Fruit fly (Drosophila melanogaster) whole organism, wandering third instar larva: ENCODE measurements around the gene CG34026.

ENCODE experiments used
- Abd-B ChIP-seq: fragments of >200 bp; optimal IDR thresholded peaks from 2 replicates; lab custom pipeline; 2017; ENCODE audit warnings: missing biosample characterization, missing genetic modification characterization
- CG32264 ChIP-seq: fragments of 200-800 bp; sonication (Bioruptor generic); optimal IDR thresholded peaks from 2 replicates; lab custom pipeline; 2016; ENCODE audit warnings: missing biosample characterization, missing genetic modification characterization
- CG9705 ChIP-seq: fragments of 200-800 bp; sonication (Bioruptor generic); optimal IDR thresholded peaks from 2 replicates; lab custom pipeline; 2018; ENCODE audit warnings: missing biosample characterization, mild to moderate bottlenecking, missing genetic modification characterization
- CrebA ChIP-seq: fragments of 200-800 bp; sonication (Bioruptor generic); optimal IDR thresholded peaks from 2 replicates; lab custom pipeline; 2016; ENCODE audit warnings: missing biosample characterization, mild to moderate bottlenecking, missing genetic modification characterization, borderline replicate concordance
- Dfd ChIP-seq: fragments of >200 bp; optimal IDR thresholded peaks from 2 replicates; lab custom pipeline; 2017; ENCODE audit warnings: missing biosample characterization, missing genetic modification characterization
- Dif ChIP-seq: fragments of 200-275, 200-300 bp; sonication (Bioruptor generic); optimal IDR thresholded peaks from 2 replicates; lab custom pipeline; 2018; ENCODE audit warnings: missing biosample characterization, missing genetic modification characterization; ENCODE audit not compliant: partially characterized antibody
- GATAd ChIP-seq: sonication (Bioruptor generic); optimal IDR thresholded peaks from 2 replicates; lab custom pipeline; 2016; ENCODE audit warnings: missing biosample characterization, missing genetic modification characterization
- HLH106 ChIP-seq: fragments of 200-800 bp; optimal IDR thresholded peaks from 3 replicates; lab custom pipeline; 2019; ENCODE audit warnings: missing biosample characterization, mild to moderate bottlenecking, missing genetic modification characterization, moderate library complexity
- Hnf4 ChIP-seq: fragments of 200-800 bp; sonication (Bioruptor generic); optimal IDR thresholded peaks from 2 replicates; lab custom pipeline; 2016; ENCODE audit warnings: missing biosample characterization, mild to moderate bottlenecking, missing genetic modification characterization
- Hr78 ChIP-seq: fragments of >200 bp; optimal IDR thresholded peaks from 2 replicates; lab custom pipeline; 2017; ENCODE audit warnings: missing biosample characterization, missing genetic modification characterization
- Hr83 ChIP-seq: fragments of 200-300 bp; sonication (Bioruptor generic); optimal IDR thresholded peaks from 2 replicates; lab custom pipeline; 2016; ENCODE audit warnings: missing biosample characterization, mild to moderate bottlenecking, missing genetic modification characterization, moderate library complexity; ENCODE audit not compliant: poor library complexity, severe bottlenecking
- Jra ChIP-seq: sonication (Bioruptor generic); optimal IDR thresholded peaks from 2 replicates; lab custom pipeline; 2016; ENCODE audit warnings: missing biosample characterization, missing genetic modification characterization
- Mio ChIP-seq: sonication (Bioruptor generic); optimal IDR thresholded peaks from 2 replicates; lab custom pipeline; 2016; ENCODE audit warnings: missing biosample characterization, missing genetic modification characterization
- Myc ChIP-seq: fragments of >200 bp; optimal IDR thresholded peaks from 2 replicates; lab custom pipeline; 2017
- N ChIP-seq: fragments of >200 bp; optimal IDR thresholded peaks from 2 replicates; lab custom pipeline; 2018; ENCODE audit warnings: missing biosample characterization, missing external identifiers, missing genetic modification characterization
- OdsH ChIP-seq: fragments of 200-800 bp; sonication (Bioruptor generic); optimal IDR thresholded peaks from 2 replicates; lab custom pipeline; 2016; ENCODE audit warnings: missing biosample characterization, mild to moderate bottlenecking, missing genetic modification characterization
- Rel ChIP-seq, 2 experiments: fragments of 200-800 bp; sonication (Bioruptor generic) in 1 of 2; optimal IDR thresholded peaks; 2 replicates in 1 of 2; 3 replicates in 1 of 2; lab custom pipeline; 2016 to 2019; ENCODE audit warnings: mild to moderate bottlenecking in 2 of 2, missing biosample characterization in 2 of 2, missing genetic modification characterization in 2 of 2, moderate library complexity in 1 of 2
- Sp1 ChIP-seq: fragments of 200-800 bp; sonication (Bioruptor generic); optimal IDR thresholded peaks from 3 replicates; lab custom pipeline; 2019; ENCODE audit warnings: missing biosample characterization, mild to moderate bottlenecking, missing genetic modification characterization, moderate library complexity
- br ChIP-seq: fragments of 200-800 bp; sonication (Bioruptor generic); optimal IDR thresholded peaks from 2 replicates; lab custom pipeline; 2016; ENCODE audit warnings: missing biosample characterization, missing genetic modification characterization
- brk ChIP-seq: fragments of 200-800 bp; sonication (Bioruptor generic); optimal IDR thresholded peaks from 2 replicates; lab custom pipeline; 2016; ENCODE audit warnings: missing biosample characterization, mild to moderate bottlenecking, missing genetic modification characterization
- dl ChIP-seq, 2 experiments: fragments of 175-275, 200-275 bp in 1 of 2; fragments of 200-275 bp in 1 of 2; sonication (Bioruptor generic); optimal IDR thresholded peaks; lab custom pipeline; 2018; ENCODE audit warnings: mild to moderate bottlenecking in 2 of 2, missing biosample characterization in 2 of 2, missing genetic modification characterization in 2 of 2, moderate library complexity in 2 of 2; ENCODE audit not compliant: partially characterized antibody in 2 of 2, insufficient read depth in 1 of 2
- dmrt93B ChIP-seq: fragments of 200-800 bp; sonication (Bioruptor generic); optimal IDR thresholded peaks from 2 replicates; lab custom pipeline; 2018; ENCODE audit warnings: missing biosample characterization, mild to moderate bottlenecking, missing genetic modification characterization
- ey ChIP-seq: fragments of 200-800 bp; sonication (Bioruptor generic); optimal IDR thresholded peaks from 2 replicates; lab custom pipeline; 2016; ENCODE audit warnings: missing biosample characterization, missing genetic modification characterization
- foxo ChIP-seq, 2 experiments: fragments of 200-800 bp; sonication (Bioruptor generic); optimal IDR thresholded peaks; 2 replicates in 1 of 2; 3 replicates in 1 of 2; lab custom pipeline; 2016 to 2017; ENCODE audit warnings: missing biosample characterization in 2 of 2, missing genetic modification characterization in 2 of 2
- fru ChIP-seq: fragments of 200-800 bp; sonication (Bioruptor generic); optimal IDR thresholded peaks from 3 replicates; lab custom pipeline; 2016; ENCODE audit warnings: missing biosample characterization, mild to moderate bottlenecking, missing genetic modification characterization
- h ChIP-seq: fragments of 200-800 bp; sonication (Bioruptor generic); optimal IDR thresholded peaks from 3 replicates; lab custom pipeline; 2016; ENCODE audit warnings: missing biosample characterization, mild to moderate bottlenecking, missing genetic modification characterization
- lola ChIP-seq: fragments of >200 bp; optimal IDR thresholded peaks from 2 replicates; lab custom pipeline; 2017; ENCODE audit warnings: missing biosample characterization, missing genetic modification characterization
- psq ChIP-seq: fragments of 200-800 bp; sonication (Bioruptor generic); optimal IDR thresholded peaks from 3 replicates; lab custom pipeline; 2017; ENCODE audit warnings: missing biosample characterization, mild to moderate bottlenecking, missing genetic modification characterization, moderate library complexity
- rgr ChIP-seq: fragments of 200-800 bp; sonication (Bioruptor generic); optimal IDR thresholded peaks from 3 replicates; lab custom pipeline; 2016; ENCODE audit warnings: missing biosample characterization, mild to moderate bottlenecking, missing genetic modification characterization
- sage ChIP-seq: fragments of 200-800 bp; sonication (Bioruptor generic); optimal IDR thresholded peaks from 2 replicates; lab custom pipeline; 2016; ENCODE audit warnings: missing biosample characterization, mild to moderate bottlenecking, missing genetic modification characterization
- sv ChIP-seq: fragments of 200-800 bp; sonication (Bioruptor generic); optimal IDR thresholded peaks from 3 replicates; lab custom pipeline; 2016; ENCODE audit warnings: missing biosample characterization, missing genetic modification characterization
- tai ChIP-seq: sonication (Bioruptor generic); optimal IDR thresholded peaks from 2 replicates; lab custom pipeline; 2016; ENCODE audit warnings: missing biosample characterization, missing genetic modification characterization
- usp ChIP-seq: fragments of >200 bp; optimal IDR thresholded peaks from 2 replicates; lab custom pipeline; 2017; ENCODE audit warnings: missing biosample characterization, missing genetic modification characterization
- woc ChIP-seq: sonication (Bioruptor generic); optimal IDR thresholded peaks from 2 replicates; lab custom pipeline; 2016; ENCODE audit warnings: missing biosample characterization, mild to moderate bottlenecking, missing genetic modification characterization

Gene CG34026

DNA sequence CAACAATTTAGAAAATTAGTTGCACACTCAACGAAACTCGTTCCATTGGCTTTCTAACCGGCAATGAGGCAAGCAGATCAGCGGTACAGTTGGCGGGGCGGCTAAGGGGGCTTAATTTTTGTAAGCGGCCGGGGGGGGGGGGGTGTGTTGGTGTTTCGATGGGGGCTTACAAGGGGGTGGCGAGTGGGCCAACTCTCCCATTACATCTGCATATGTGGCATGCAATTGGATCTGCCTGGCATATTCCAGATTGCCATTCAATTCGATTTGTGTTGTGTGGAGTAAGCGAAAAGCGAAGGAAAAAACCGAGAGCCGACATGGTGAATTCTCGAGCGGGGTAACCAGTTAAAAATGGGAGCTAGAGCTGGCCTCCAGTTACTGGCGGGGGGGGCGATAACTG lies 35.4 kb upstream of the CG34026 start:
- TF ChIP-seq Jra (GFP tag; lab: Kevin White, UChicago) (no peak), Mio (GFP tag; lab: Kevin White, UChicago) (no peak), CG9705 (GFP tag; lab: Kevin White, UChicago) (no peak), N (no peak), Abd-B (GFP tag; lab: Kevin White, UChicago) (no peak), OdsH (no peak), br (GFP tag; lab: Kevin White, UChicago) (no peak), Rel (GFP tag; optimal IDR thresholded peaks at IDR 0.05; lab: Kevin White, UChicago) (no peak), Rel (tag; optimal IDR thresholded peaks at IDR 0.05; lab: Kevin White, UChicago) (no peak), woc (GFP tag; lab: Kevin White, UChicago) (no peak), tai (GFP tag; lab: Kevin White, UChicago) (no peak), GATAd (GFP tag; lab: Kevin White, UChicago) (no peak), Myc (lab: Kevin White, UChicago) (no peak), usp (GFP tag; lab: Kevin White, UChicago) (no peak), rgr (no peak), Dif (GFP tag; lab: Kevin White, UChicago) (no peak), CG32264 (GFP tag; lab: Kevin White, UChicago) (no peak), ey (no peak), Sp1 (no peak)
- TF ChIP-seq, all 38 proteins: peak for 0

DNA sequence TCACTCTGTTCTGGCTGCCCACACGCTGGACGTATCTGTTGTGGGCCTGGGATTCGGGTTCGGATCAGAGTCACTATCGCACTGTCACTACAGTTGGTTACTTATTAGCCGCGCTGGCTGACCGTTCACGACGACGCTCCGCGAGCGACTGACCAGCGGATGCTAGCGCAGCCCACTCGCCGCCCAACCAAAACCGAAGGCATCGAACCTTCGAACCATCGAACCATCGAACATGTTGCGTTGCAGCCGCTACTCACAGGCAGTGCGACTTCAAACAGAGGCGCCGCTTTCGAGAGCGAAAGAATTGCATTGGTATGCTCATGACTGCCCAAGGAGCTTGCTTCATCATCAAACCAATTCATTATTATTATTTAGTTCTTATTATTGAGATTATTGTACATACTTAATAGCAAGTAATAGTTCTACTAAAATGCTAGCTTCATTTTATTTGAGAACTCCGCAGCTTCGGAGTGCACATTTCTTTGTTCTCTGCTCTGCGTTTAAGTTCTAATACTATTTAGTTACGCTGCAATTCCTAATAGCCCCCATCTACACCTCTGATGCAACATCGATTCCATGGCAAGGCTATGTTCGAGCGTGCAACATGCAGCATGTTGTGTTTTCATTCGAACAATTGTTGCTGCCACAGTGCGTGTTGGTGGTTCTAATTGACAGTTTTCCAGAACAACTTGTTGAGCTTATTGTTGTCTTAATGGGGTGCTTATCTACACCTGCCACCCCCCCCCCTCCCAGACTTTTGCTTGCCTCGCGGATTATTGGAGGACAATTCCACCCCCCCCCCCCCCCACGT lies 33.4 kb upstream of the CG34026 start, which contains the start of gene mgl:
Gene mgl (minus strand): TSS at position 136 of the 811 bp plus-strand sequence.
- TF ChIP-seq woc (GFP tag; lab: Kevin White, UChicago) (peak; percentile 67), br (GFP tag; lab: Kevin White, UChicago) (peak; percentile 77), fru (GFP tag; lab: Kevin White, UChicago) (peak; percentile 89), brk (GFP tag; lab: Kevin White, UChicago) (peak; percentile 52), ey (peak; percentile 85), Rel (GFP tag; optimal IDR thresholded peaks at IDR 0.05; lab: Kevin White, UChicago) (no peak), Rel (tag; optimal IDR thresholded peaks at IDR 0.05; lab: Kevin White, UChicago) (no peak), h (GFP tag; lab: Kevin White, UChicago) (peak; percentile 86), sv (GFP tag; lab: Kevin White, UChicago) (peak; percentile 78), sage (GFP tag; lab: Kevin White, UChicago) (peak; percentile 80), dmrt93B (GFP tag; lab: Kevin White, UChicago) (peak; percentile 83), Hr78 (GFP tag; lab: Kevin White, UChicago) (no peak), lola (GFP tag; lab: Kevin White, UChicago) (no peak), usp (GFP tag; lab: Kevin White, UChicago) (no peak), HLH106 (tag; lab: Kevin White, UChicago) (peak; percentile 76), N (no peak), Dfd (GFP tag; lab: Kevin White, UChicago) (no peak), psq (GFP tag; lab: Kevin White, UChicago) (peak; percentile 83), Jra (GFP tag; lab: Kevin White, UChicago) (no peak), Hnf4 (GFP tag; lab: Kevin White, UChicago) (peak; percentile 60), rgr (peak; percentile 79), Myc (lab: Kevin White, UChicago) (no peak), CG32264 (GFP tag; lab: Kevin White, UChicago) (peak; percentile 6), GATAd (GFP tag; lab: Kevin White, UChicago) (no peak), foxo (GFP tag; optimal IDR thresholded peaks at IDR 0.05; lab: Kevin White, UChicago) (peak in 1 of 2 experiments; percentile 89), dl (GFP tag; optimal IDR thresholded peaks at IDR 0.05; lab: Kevin White, UChicago; ENCODE audit: insufficient read depth in 1 of 2, partially characterized antibody in 2 of 2) (peak in 1 of 2 experiments; percentile 17), Sp1 (peak; percentile 77), CrebA (GFP tag; lab: Kevin White, UChicago) (peak; percentile 34), Dif (GFP tag; lab: Kevin White, UChicago) (peak; percentile 25), OdsH (peak; percentile 87), Abd-B (GFP tag; lab: Kevin White, UChicago) (no peak)

DNA sequence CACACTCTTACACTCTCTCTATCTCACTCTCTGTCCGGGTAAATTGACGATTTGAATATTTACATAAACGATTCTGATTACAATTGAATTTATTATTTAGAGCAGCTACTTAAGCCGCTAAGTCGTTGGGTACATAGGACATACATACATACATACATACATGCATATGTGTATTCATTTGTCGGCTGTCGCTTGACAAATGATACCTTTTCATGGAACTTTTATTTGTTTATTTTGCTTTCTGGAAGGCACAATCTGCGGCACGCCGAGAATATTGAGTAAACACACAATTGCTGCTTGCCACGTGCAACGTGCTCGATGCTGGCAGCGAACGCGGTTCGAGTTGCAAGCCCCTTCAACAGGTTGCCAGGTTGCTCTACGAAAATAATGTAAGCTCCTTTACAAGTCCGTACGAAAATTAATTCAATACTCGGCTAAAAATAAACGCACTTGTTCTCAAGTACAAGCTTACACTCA lies 32.8 kb upstream of the CG34026 start:
- no peak for TF ChIP-seq rgr
- TF ChIP-seq Mio (GFP tag; lab: Kevin White, UChicago): no peak
- TF ChIP-seq Abd-B (GFP tag; lab: Kevin White, UChicago): no peak
- TF ChIP-seq brk (GFP tag; lab: Kevin White, UChicago): no peak
- TF ChIP-seq Hr78 (GFP tag; lab: Kevin White, UChicago): no peak
- TF ChIP-seq fru (GFP tag; lab: Kevin White, UChicago): no peak
- no peak for TF ChIP-seq Hr83 (GFP tag; lab: Kevin White, UChicago)
- no peak for TF ChIP-seq GATAd (GFP tag; lab: Kevin White, UChicago)
- no peak for TF ChIP-seq dl (GFP tag; optimal IDR thresholded peaks at IDR 0.05; lab: Kevin White, UChicago; ENCODE audit: insufficient read depth in 1 of 2, partially characterized antibody in 2 of 2)
- TF ChIP-seq h (GFP tag; lab: Kevin White, UChicago): no peak
- no peak for TF ChIP-seq foxo (GFP tag; optimal IDR thresholded peaks at IDR 0.05; lab: Kevin White, UChicago)
- TF ChIP-seq CrebA (GFP tag; lab: Kevin White, UChicago): no peak
- no peak for TF ChIP-seq Sp1
- TF ChIP-seq Dfd (GFP tag; lab: Kevin White, UChicago): no peak
